Worm (Caenorhabditis elegans) whole organism, mixed stage, embryonic: Measurements from ENCODE around the gene smc-6.

Experiments used
- bed-3 ChIP-seq: fragments of 200-800 bp; sonication (Bioruptor generic); optimal IDR thresholded peaks from 3 replicates; lab custom pipeline; 2018; ENCODE audit warnings: mild to moderate bottlenecking, missing genetic modification characterization, moderate library complexity, missing compliant biosample characterization
- blmp-1 ChIP-seq: fragments of 150-350 bp; optimal IDR thresholded peaks from 2 replicates; lab custom pipeline; 2014; ENCODE audit warnings: missing biosample characterization, missing genetic modification characterization
- ces-1 ChIP-seq: fragments of 150-350 bp; optimal IDR thresholded peaks from 2 replicates; lab custom pipeline; 2014; ENCODE audit warnings: missing biosample characterization, missing genetic modification reagents, missing genetic modification characterization
- elt-3 ChIP-seq: fragments of 150-350 bp; optimal IDR thresholded peaks from 2 replicates; lab custom pipeline; 2014; ENCODE audit warnings: missing biosample characterization, missing genetic modification characterization
- lsy-2 ChIP-seq: fragments of 150-350 bp; optimal IDR thresholded peaks from 2 replicates; lab custom pipeline; 2014; ENCODE audit warnings: missing biosample characterization, missing genetic modification characterization
- mep-1 ChIP-seq: fragments of 150-350 bp; optimal IDR thresholded peaks from 2 replicates; lab custom pipeline; 2017; ENCODE audit warnings: missing biosample characterization, missing genetic modification reagents, missing genetic modification characterization, inconsistent platforms
- mls-2 ChIP-seq: sonication (generic microtip); optimal IDR thresholded peaks from 2 replicates; lab custom pipeline; 2016; ENCODE audit warnings: mild to moderate bottlenecking, missing genetic modification characterization, moderate library complexity, missing compliant biosample characterization
- nhr-237 ChIP-seq: fragments of 150-350 bp; optimal IDR thresholded peaks from 2 replicates; lab custom pipeline; 2014; ENCODE audit warnings: missing biosample characterization, missing genetic modification characterization
- nhr-28 ChIP-seq: fragments of 150-350 bp; optimal IDR thresholded peaks from 2 replicates; lab custom pipeline; 2014; ENCODE audit warnings: missing biosample characterization, missing genetic modification characterization
- sem-2 ChIP-seq: fragments of 200-800 bp; sonication (Bioruptor generic); optimal IDR thresholded peaks from 2 replicates; lab custom pipeline; 2018; ENCODE audit warnings: mild to moderate bottlenecking, missing genetic modification characterization, missing compliant biosample characterization
- snpc-4 ChIP-seq: fragments of 150-350 bp; optimal IDR thresholded peaks from 2 replicates; lab custom pipeline; 2014; ENCODE audit warnings: missing biosample characterization, missing genetic modification characterization
- ztf-11 ChIP-seq: fragments of 150-350 bp; optimal IDR thresholded peaks from 2 replicates; lab custom pipeline; 2014; ENCODE audit warnings: missing biosample characterization, missing genetic modification characterization

ce11 chrII:11582698-11583097, 4.2 kb downstream of the smc-6 start, which contains the start of gene ints-7:
- TF ChIP-seq nhr-237 (no peak), elt-3 (tag; lab: Kevin White, UChicago) (no peak), ces-1 (GFP tag; lab: Kevin White, UChicago) (no peak), snpc-4 (no peak), nhr-28 (tag; lab: Kevin White, UChicago) (no peak), blmp-1 (no peak), mls-2 (tag; lab: Kevin White, UChicago) (no peak), ztf-11 (tag; lab: Kevin White, UChicago) (no peak), mep-1 (tag; lab: Kevin White, UChicago) (no peak), lsy-2 (tag; lab: Kevin White, UChicago) (no peak), sem-2 (GFP tag; lab: Kevin White, UChicago) (no peak), bed-3 (GFP tag; lab: Kevin White, UChicago) (no peak)
